Worm (Caenorhabditis elegans) whole organism, young adult: ENCODE data around the gene lido-1.

ENCODE experiments used
- C06A6.2 ChIP-seq: fragments of 200-800 bp; sonication (Bioruptor generic); conservative IDR thresholded peaks from 2 replicates; pipeline ENCODE4 v1.3.6; 2022; ENCODE audit warnings: missing genetic modification characterization, missing compliant biosample characterization
- F23B12.7 ChIP-seq: sonication (generic microtip); optimal IDR thresholded peaks from 2 replicates; lab custom pipeline; 2017; ENCODE audit warnings: missing genetic modification characterization, mild to moderate bottlenecking, missing compliant biosample characterization, antibody characterized with exemption, moderate library complexity; ENCODE audit not compliant: insufficient read depth
- ama-1 ChIP-seq, 3 experiments: fragments of 150-350 bp in 1 of 3; sonication (generic microtip) in 2 of 3; optimal IDR thresholded peaks; 2 replicates each; lab custom pipeline; 2014 to 2018; ENCODE audit warnings: missing biosample characterization in 2 of 3, missing genetic modification characterization in 2 of 3, missing genetic modification reagents in 2 of 3
- bed-1 ChIP-seq: fragments of 200-800 bp; sonication (Bioruptor generic); IDR thresholded peaks from 2 replicates; pipeline ENCODE4 v1.3.6; 2022; ENCODE audit warnings: missing genetic modification reagents, missing genetic modification characterization, missing compliant biosample characterization
- cebp-2 ChIP-seq: fragments of 200-800 bp; sonication (Bioruptor generic); IDR thresholded peaks from 2 replicates; pipeline ENCODE4 v1.3.6; 2022; ENCODE audit warnings: missing genetic modification characterization, missing compliant biosample characterization
- dpl-1 ChIP-seq: fragments of 150-350 bp; optimal IDR thresholded peaks from 2 replicates; lab custom pipeline; 2014; ENCODE audit warnings: missing biosample characterization, missing genetic modification reagents, missing genetic modification characterization
- ekl-4 ChIP-seq: fragments of 200-800 bp; sonication (Bioruptor generic); IDR thresholded peaks from 2 replicates; pipeline ENCODE4 v1.3.6; 2022; ENCODE audit warnings: missing genetic modification reagents, missing genetic modification characterization, missing compliant biosample characterization
- lag-1 ChIP-seq: fragments of 200-800 bp; sonication (Bioruptor generic); IDR thresholded peaks from 2 replicates; pipeline ENCODE4 v1.3.6; 2022; ENCODE audit warnings: missing genetic modification reagents, missing genetic modification characterization, missing compliant biosample characterization
- nhr-80 ChIP-seq: sonication (generic microtip); optimal IDR thresholded peaks from 2 replicates; lab custom pipeline; 2016; ENCODE audit warnings: missing genetic modification characterization, missing compliant biosample characterization
- sea-2 ChIP-seq: fragments of 200-800 bp; sonication (Bioruptor generic); IDR thresholded peaks from 2 replicates; pipeline ENCODE4 v1.3.6; 2022; ENCODE audit warnings: missing genetic modification characterization, missing compliant biosample characterization
- somi-1 ChIP-seq: fragments of 200-800 bp; sonication (Bioruptor generic); optimal IDR thresholded peaks from 2 replicates; lab custom pipeline; 2018; ENCODE audit warnings: mild to moderate bottlenecking, missing genetic modification characterization, missing compliant biosample characterization
- unc-62 ChIP-seq: fragments of 150-350 bp; optimal IDR thresholded peaks from 2 replicates; lab custom pipeline; 2014; ENCODE audit warnings: missing biosample characterization, missing genetic modification reagents, missing genetic modification characterization

DNA sequence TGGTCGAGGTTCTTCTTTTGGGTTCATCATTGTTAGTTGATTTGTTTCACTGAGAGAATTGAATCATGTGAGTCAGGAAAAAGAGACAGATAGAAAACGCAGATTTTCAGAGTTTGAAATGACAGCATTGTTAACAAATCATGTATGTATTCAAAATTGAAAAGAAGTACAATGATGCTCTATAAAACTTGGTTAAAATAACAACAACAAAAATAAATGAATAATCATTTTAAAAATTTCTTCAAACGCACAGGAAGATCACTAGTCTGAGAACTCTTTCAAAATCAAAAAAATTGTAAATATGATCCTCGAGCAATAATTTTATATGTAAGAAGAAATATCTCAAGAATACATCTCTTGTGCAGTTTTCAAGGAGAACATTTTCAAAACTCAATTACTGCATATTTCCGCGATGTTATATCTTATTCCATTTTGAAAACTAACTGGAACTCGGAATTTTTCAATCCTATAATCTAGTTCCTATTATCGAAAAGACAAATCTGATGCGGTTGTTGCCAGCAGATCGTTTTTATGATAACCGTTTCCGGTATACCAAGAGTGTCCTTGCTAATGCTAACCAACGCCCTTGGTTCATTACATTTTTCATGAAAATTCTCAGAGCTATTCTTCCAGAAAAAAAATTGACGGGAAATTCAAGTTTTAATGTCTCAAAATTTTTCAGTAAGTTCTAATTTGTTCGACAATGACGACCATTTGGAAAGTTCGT lies at the start of gene lido-1:
- TF ChIP-seq dpl-1 (GFP tag; lab: Kevin White, UChicago) (no peak), ama-1 (optimal IDR thresholded peaks at IDR 0.05; lab: Kevin White, UChicago) (no peak), ama-1 (GFP tag; optimal IDR thresholded peaks at IDR 0.05; lab: Kevin White, UChicago) (no peak), F23B12.7 (tag; lab: Kevin White, UChicago) (no peak), nhr-80 (tag; lab: Kevin White, UChicago) (no peak), C06A6.2 (GFP tag; lab: Robert Waterston, UW) (no peak), lag-1 (GFP tag; lab: Robert Waterston, UW) (no peak), somi-1 (GFP tag; lab: Kevin White, UChicago) (no peak), sea-2 (no peak), ekl-4 (GFP tag; lab: Robert Waterston, UW) (no peak), cebp-2 (GFP tag; lab: Robert Waterston, UW) (no peak), bed-1 (no peak), unc-62 (GFP tag; lab: Kevin White, UChicago) (no peak)
